Worm (Caenorhabditis elegans) whole organism, L1 larva: ENCODE results near the gene oac-59.

ENCODE experiments used
- C34B4.2 ChIP-seq: sonication (generic microtip); optimal IDR thresholded peaks from 2 replicates; lab custom pipeline; 2017; ENCODE audit warnings: mild to moderate bottlenecking, missing genetic modification characterization, missing compliant biosample characterization
- ceh-82 ChIP-seq, 3 experiments: fragments of 150-350 bp in 1 of 3; sonication (generic microtip) in 2 of 3; optimal IDR thresholded peaks; 2 replicates each; lab custom pipeline; 2014 to 2017; ENCODE audit warnings: missing biosample characterization in 3 of 3, missing genetic modification characterization in 3 of 3
- ceh-90 ChIP-seq: sonication (generic microtip); optimal IDR thresholded peaks from 2 replicates; lab custom pipeline; 2016; ENCODE audit warnings: missing genetic modification characterization, missing compliant biosample characterization
- dpl-1 ChIP-seq, 3 experiments: fragments of 150-350 bp in 2 of 3; sonication (generic microtip) in 1 of 3; optimal IDR thresholded peaks; 2 replicates each; lab custom pipeline; 2014 to 2017; ENCODE audit warnings: missing biosample characterization in 3 of 3, missing genetic modification characterization in 3 of 3, missing genetic modification reagents in 3 of 3
- dsc-1 ChIP-seq: sonication (generic microtip); optimal IDR thresholded peaks from 2 replicates; lab custom pipeline; 2016; ENCODE audit warnings: mild to moderate bottlenecking, missing genetic modification characterization, missing compliant biosample characterization
- efl-1 ChIP-seq, 4 experiments: fragments of 150-350 bp; optimal IDR thresholded peaks in 3 of 4; peaks in 1 of 4; 1 replicate in 1 of 4; 2 replicates in 3 of 4; lab custom pipeline; 2014; ENCODE audit warnings: missing biosample characterization in 2 of 4, missing genetic modification characterization in 2 of 4, missing genetic modification reagents in 2 of 4
- efl-3 ChIP-seq: fragments of 200-800 bp; sonication (Bioruptor generic); optimal IDR thresholded peaks from 2 replicates; lab custom pipeline; 2018; ENCODE audit warnings: mild to moderate bottlenecking, missing genetic modification characterization, missing compliant biosample characterization
- egl-13 ChIP-seq: sonication (generic microtip); optimal IDR thresholded peaks from 2 replicates; lab custom pipeline; 2016; ENCODE audit warnings: missing genotype, missing genetic modification reagents, missing genetic modification characterization, missing compliant biosample characterization
- egl-27 ChIP-seq, 2 experiments: fragments of 150-350 bp in 1 of 2; sonication (generic microtip); optimal IDR thresholded peaks; 3 replicates each; lab custom pipeline; 2017 to 2018; ENCODE audit warnings: missing biosample characterization in 2 of 2, missing genetic modification characterization in 2 of 2, missing genetic modification reagents in 2 of 2
- lsy-2 ChIP-seq, 2 experiments: fragments of 150-350 bp; optimal IDR thresholded peaks; 2 replicates each; lab custom pipeline; 2014; ENCODE audit warnings: missing biosample characterization in 2 of 2, missing genetic modification characterization in 2 of 2
- mef-2 ChIP-seq: fragments of 150-350 bp; optimal IDR thresholded peaks from 2 replicates; lab custom pipeline; 2014; ENCODE audit warnings: missing biosample characterization, missing genetic modification characterization
- nhr-12 ChIP-seq: sonication (generic microtip); optimal IDR thresholded peaks from 2 replicates; lab custom pipeline; 2017; ENCODE audit warnings: missing biosample characterization, missing genetic modification characterization
- nhr-19 ChIP-seq: fragments of 200-800 bp; sonication (Bioruptor generic); conservative IDR thresholded peaks from 2 replicates; pipeline ENCODE4 v1.3.6; 2022; ENCODE audit warnings: missing genetic modification characterization, missing compliant biosample characterization
- nhr-77 ChIP-seq: fragments of 150-350 bp; optimal IDR thresholded peaks from 2 replicates; lab custom pipeline; 2014; ENCODE audit warnings: missing biosample characterization, missing genetic modification characterization
- nhr-90 ChIP-seq: sonication (generic microtip); optimal IDR thresholded peaks from 2 replicates; lab custom pipeline; 2016; ENCODE audit warnings: mild to moderate bottlenecking, missing genetic modification characterization, missing compliant biosample characterization; ENCODE audit not compliant: poor library complexity
- pax-3 ChIP-seq: fragments of 200-800 bp; sonication (Bioruptor generic); optimal IDR thresholded peaks from 2 replicates; lab custom pipeline; 2018; ENCODE audit warnings: mild to moderate bottlenecking, missing genetic modification characterization, moderate library complexity, missing compliant biosample characterization
- rnt-1 ChIP-seq: sonication (generic microtip); optimal IDR thresholded peaks from 2 replicates; lab custom pipeline; 2016; ENCODE audit warnings: mild to moderate bottlenecking, missing genetic modification characterization, moderate library complexity, missing compliant biosample characterization
- snpc-4 ChIP-seq: fragments of 150-350 bp; optimal IDR thresholded peaks from 2 replicates; lab custom pipeline; 2014; ENCODE audit warnings: missing biosample characterization, missing genetic modification characterization
- sup-37 ChIP-seq: fragments of 200-800 bp; sonication (Bioruptor generic); optimal IDR thresholded peaks from 2 replicates; lab custom pipeline; 2018; ENCODE audit warnings: mild to moderate bottlenecking, missing genetic modification characterization, missing compliant biosample characterization
- unc-98 ChIP-seq: fragments of 200-800 bp; sonication (Bioruptor generic); IDR thresholded peaks from 2 replicates; pipeline ENCODE4 v1.3.6; 2022; ENCODE audit warnings: missing genetic modification characterization, missing compliant biosample characterization
- zip-4 ChIP-seq: fragments of 200-800 bp; sonication (Bioruptor generic); optimal IDR thresholded peaks from 2 replicates; lab custom pipeline; 2018; ENCODE audit warnings: mild to moderate bottlenecking, missing genetic modification characterization, moderate library complexity, missing compliant biosample characterization
- ztf-4 ChIP-seq: fragments of 150-350 bp; optimal IDR thresholded peaks from 2 replicates; lab custom pipeline; 2014; ENCODE audit warnings: missing biosample characterization, missing genetic modification characterization

oac-59 gene

DNA sequence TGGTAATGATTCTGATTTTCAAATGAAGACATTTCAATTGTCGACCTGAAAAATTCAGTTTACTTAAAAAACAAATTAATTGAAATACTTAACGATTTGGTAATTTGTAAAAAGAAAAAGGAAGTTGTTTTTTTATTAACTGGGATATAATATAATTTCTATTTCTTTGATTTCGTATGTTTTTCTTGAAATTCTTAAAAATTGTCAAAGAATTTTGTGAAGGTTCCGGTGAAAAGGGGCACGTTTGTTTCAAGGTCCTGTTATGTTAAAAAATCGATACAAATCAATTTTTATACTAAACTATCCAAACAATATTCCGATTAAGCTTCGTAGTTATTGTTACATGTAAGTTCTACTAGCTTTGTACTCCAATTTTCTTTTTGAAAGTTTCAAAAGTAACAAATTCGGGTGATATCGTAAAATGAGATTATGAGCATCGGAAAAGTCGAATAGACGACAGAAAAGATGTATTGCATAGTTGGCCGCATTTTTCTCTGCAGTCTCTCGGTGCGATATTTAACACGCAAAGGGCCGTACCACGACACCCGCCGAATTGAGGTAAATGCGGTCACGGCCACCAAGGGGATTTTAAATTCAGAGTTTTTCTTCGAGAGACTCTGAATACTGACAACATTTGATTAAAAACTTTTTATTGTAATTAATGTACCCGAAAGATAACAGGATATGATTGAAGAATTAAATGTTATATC lies 41.7 kb downstream of the oac-59 start, which contains the start of gene Y39C12A.9:
Y39C12A.9 (minus strand) TSS at position 51 of the 710 bp plus-strand sequence.
- TF ChIP-seq nhr-90 (tag; lab: Kevin White, UChicago): no peak
- no peak for TF ChIP-seq ceh-90
- no peak for TF ChIP-seq egl-27 (tag; optimal IDR thresholded peaks at IDR 0.05; lab: Kevin White, UChicago)
- peak in 1 of 2 experiments; percentile 49 for TF ChIP-seq lsy-2 (tag; optimal IDR thresholded peaks at IDR 0.05; lab: Kevin White, UChicago)
- no peak for TF ChIP-seq unc-98
- peak in 1 of 3 experiments; percentile 4 for TF ChIP-seq ceh-82 (tag; optimal IDR thresholded peaks at IDR 0.05; lab: Kevin White, UChicago)
- TF ChIP-seq ztf-4 (tag; lab: Kevin White, UChicago): no peak
- no peak for TF ChIP-seq zip-4 (GFP tag; lab: Kevin White, UChicago)
- TF ChIP-seq egl-13 (tag; lab: Kevin White, UChicago): no peak
- TF ChIP-seq dpl-1 (GFP tag; optimal IDR thresholded peaks at IDR 0.05; lab: Kevin White, UChicago): peak in 1 of 3 experiments; percentile 20
- TF ChIP-seq rnt-1 (tag; lab: Kevin White, UChicago): peak; percentile 53
- peak in 1 of 2 experiments; percentile 44 for TF ChIP-seq efl-1 (optimal IDR thresholded peaks at IDR 0.05; lab: Kevin White, UChicago)
- no peak for TF ChIP-seq efl-1 (GFP tag; optimal IDR thresholded peaks at IDR 0.05 in 1 of 2; lab: Kevin White, UChicago)
- no peak for TF ChIP-seq pax-3 (tag; lab: Kevin White, UChicago)
- TF ChIP-seq, all 84 proteins: peak for 5

DNA sequence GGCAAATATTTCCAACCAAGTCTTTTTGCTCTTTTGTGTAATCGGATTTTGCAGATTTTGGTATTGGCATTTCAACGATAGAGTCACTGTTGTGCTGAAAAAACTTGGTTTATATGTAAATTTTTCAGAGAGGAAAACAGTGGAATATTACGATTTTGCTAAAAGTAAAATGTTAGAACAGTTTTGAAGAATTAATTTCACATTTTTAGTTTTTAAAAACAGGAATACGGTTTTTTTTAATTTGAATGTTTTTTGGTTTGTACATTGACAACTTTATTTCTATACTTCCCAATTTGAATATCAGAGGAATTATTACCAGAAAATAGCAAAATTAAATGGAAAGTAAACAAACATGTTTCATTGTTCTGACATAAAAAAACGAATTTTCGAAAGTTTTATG lies 48.5 kb downstream of the oac-59 start, which contains the start of gene dnj-26:
dnj-26 (minus strand) TSS at position 101 of the 400 bp plus-strand sequence.
- TF ChIP-seq snpc-4 (no peak), efl-3 (no peak), efl-1 (optimal IDR thresholded peaks at IDR 0.05; lab: Kevin White, UChicago) (no peak), efl-1 (GFP tag; optimal IDR thresholded peaks at IDR 0.05 in 1 of 2; lab: Kevin White, UChicago) (peak in 1 of 2 experiments; percentile 59), sup-37 (GFP tag; lab: Kevin White, UChicago) (no peak)

DNA sequence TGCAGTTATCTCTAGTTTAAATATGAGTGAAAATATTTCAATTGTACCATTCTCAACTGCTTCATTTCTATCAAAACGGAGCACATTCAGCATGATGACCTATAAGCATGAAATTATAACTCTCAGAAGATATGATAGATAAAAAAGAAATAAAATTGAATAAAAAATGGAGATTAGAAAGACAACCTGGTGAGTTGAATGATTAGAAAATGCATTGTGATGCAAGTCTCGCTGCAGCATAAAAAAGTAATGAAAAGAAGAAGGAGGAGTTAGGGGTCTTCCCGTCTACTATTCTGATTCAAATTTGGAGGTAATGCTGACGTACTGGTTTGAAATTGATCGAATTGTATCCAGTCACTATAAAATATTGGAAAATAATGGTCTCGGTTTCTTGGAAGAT lies 56.4 kb downstream of the oac-59 start, which contains the start of gene sre-15:
sre-15 (minus strand) TSS at position 101 of the 400 bp plus-strand sequence.
- TF ChIP-seq nhr-77 (tag; lab: Kevin White, UChicago): no peak
- no peak for TF ChIP-seq nhr-19 (GFP tag; lab: Robert Waterston, UW)
- no peak for TF ChIP-seq efl-1 (optimal IDR thresholded peaks at IDR 0.05; lab: Kevin White, UChicago)
- peak in 1 of 2 experiments; percentile 58 for TF ChIP-seq efl-1 (GFP tag; optimal IDR thresholded peaks at IDR 0.05 in 1 of 2; lab: Kevin White, UChicago)
- no peak for TF ChIP-seq nhr-12 (tag; lab: Kevin White, UChicago)
- TF ChIP-seq mef-2: no peak
- no peak for TF ChIP-seq C34B4.2 (tag; lab: Kevin White, UChicago)
- peak; percentile 6 for TF ChIP-seq dsc-1
- TF ChIP-seq nhr-90 (tag; lab: Kevin White, UChicago): no peak
